Worm (Caenorhabditis elegans) whole organism, L1 larva: ENCODE results near the gene sid-1.

Experiments
- F16B12.6 ChIP-seq: fragments of 150-350 bp; optimal IDR thresholded peaks from 2 replicates; lab custom pipeline; 2014; ENCODE audit warnings: missing biosample characterization, missing genetic modification characterization
- Y116A8C.19 ChIP-seq: sonication (generic microtip); optimal IDR thresholded peaks from 2 replicates; lab custom pipeline; 2016; ENCODE audit warnings: missing compliant biosample characterization, missing genetic modification characterization, borderline replicate concordance
- aha-1 ChIP-seq: fragments of 150-350 bp; optimal IDR thresholded peaks from 2 replicates; lab custom pipeline; 2014; ENCODE audit warnings: missing biosample characterization, missing genetic modification characterization
- alr-1 ChIP-seq: fragments of 200-800 bp; sonication (Bioruptor generic); optimal IDR thresholded peaks from 2 replicates; lab custom pipeline; 2018; ENCODE audit warnings: borderline replicate concordance, mild to moderate bottlenecking, missing genetic modification characterization, missing compliant biosample characterization
- ama-1 ChIP-seq: fragments of 150-350 bp; optimal IDR thresholded peaks from 2 replicates; lab custom pipeline; 2014
- ceh-63 ChIP-seq: fragments of 200-800 bp; sonication (Bioruptor generic); optimal IDR thresholded peaks from 2 replicates; lab custom pipeline; 2018; ENCODE audit warnings: mild to moderate bottlenecking, missing genetic modification characterization, missing compliant biosample characterization
- ceh-88 ChIP-seq: fragments of 200-800 bp; sonication (Bioruptor generic); IDR thresholded peaks from 2 replicates; pipeline ENCODE4 v1.3.6; 2022; ENCODE audit warnings: missing genetic modification characterization, missing compliant biosample characterization
- ceh-90 ChIP-seq: sonication (generic microtip); optimal IDR thresholded peaks from 2 replicates; lab custom pipeline; 2016; ENCODE audit warnings: missing genetic modification characterization, missing compliant biosample characterization
- dpl-1 ChIP-seq, 3 experiments: fragments of 150-350 bp in 2 of 3; sonication (generic microtip) in 1 of 3; optimal IDR thresholded peaks; 2 replicates each; lab custom pipeline; 2014 to 2017; ENCODE audit warnings: missing biosample characterization in 3 of 3, missing genetic modification characterization in 3 of 3, missing genetic modification reagents in 3 of 3
- efl-1 ChIP-seq, 4 experiments: fragments of 150-350 bp; optimal IDR thresholded peaks in 3 of 4; peaks in 1 of 4; 1 replicate in 1 of 4; 2 replicates in 3 of 4; lab custom pipeline; 2014; ENCODE audit warnings: missing biosample characterization in 2 of 4, missing genetic modification characterization in 2 of 4, missing genetic modification reagents in 2 of 4
- egl-27 ChIP-seq, 2 experiments: fragments of 150-350 bp in 1 of 2; sonication (generic microtip); optimal IDR thresholded peaks; 3 replicates each; lab custom pipeline; 2017 to 2018; ENCODE audit warnings: missing biosample characterization in 2 of 2, missing genetic modification characterization in 2 of 2, missing genetic modification reagents in 2 of 2
- elt-2 ChIP-seq: sonication (generic microtip); optimal IDR thresholded peaks from 2 replicates; lab custom pipeline; 2016; ENCODE audit warnings: missing genetic modification characterization, mild to moderate bottlenecking, inconsistent platforms, missing compliant biosample characterization, missing genetic modification reagents
- elt-3 ChIP-seq, 6 experiments: fragments of 150-350 bp in 1 of 6; sonication (generic microtip); optimal IDR thresholded peaks; 2 replicates each; lab custom pipeline; 2017 to 2018; ENCODE audit warnings: missing biosample characterization in 6 of 6, missing genetic modification characterization in 6 of 6, inconsistent platforms in 1 of 6
- fkh-8 ChIP-seq: sonication (generic microtip); optimal IDR thresholded peaks from 2 replicates; lab custom pipeline; 2016; ENCODE audit warnings: mild to moderate bottlenecking, missing genetic modification characterization, missing compliant biosample characterization
- fos-1 ChIP-seq: fragments of 150-350 bp; optimal IDR thresholded peaks from 2 replicates; lab custom pipeline; 2014; ENCODE audit warnings: missing biosample characterization, missing genetic modification characterization
- hlh-4 ChIP-seq: sonication (generic microtip); optimal IDR thresholded peaks from 2 replicates; lab custom pipeline; 2016; ENCODE audit warnings: mild to moderate bottlenecking, missing genetic modification characterization, missing compliant biosample characterization
- irx-1 ChIP-seq: sonication (generic microtip); optimal IDR thresholded peaks from 2 replicates; lab custom pipeline; 2016; ENCODE audit warnings: missing genetic modification characterization, missing compliant biosample characterization
- lin-15B ChIP-seq: fragments of 150-350 bp; sonication (generic microtip); optimal IDR thresholded peaks from 3 replicates; lab custom pipeline; 2014; ENCODE audit warnings: missing biosample characterization, missing genetic modification characterization
- lin-35 ChIP-seq, 2 experiments: fragments of 150-350 bp; optimal IDR thresholded peaks; 2 replicates each; lab custom pipeline; 2014; ENCODE audit warnings: missing biosample characterization in 2 of 2, missing genetic modification characterization in 2 of 2, missing genetic modification reagents in 2 of 2
- lin-39 ChIP-seq: fragments of 150-350 bp; optimal IDR thresholded peaks from 2 replicates; lab custom pipeline; 2014; ENCODE audit warnings: missing biosample characterization, missing genetic modification reagents, missing genetic modification characterization
- lir-3 ChIP-seq: sonication (generic microtip); optimal IDR thresholded peaks from 2 replicates; lab custom pipeline; 2016; ENCODE audit warnings: mild to moderate bottlenecking, missing genetic modification characterization, moderate library complexity, missing compliant biosample characterization; ENCODE audit not compliant: poor library complexity
- lsy-2 ChIP-seq, 2 experiments: fragments of 150-350 bp; optimal IDR thresholded peaks; 2 replicates each; lab custom pipeline; 2014; ENCODE audit warnings: missing biosample characterization in 2 of 2, missing genetic modification characterization in 2 of 2
- mef-2 ChIP-seq: fragments of 150-350 bp; optimal IDR thresholded peaks from 2 replicates; lab custom pipeline; 2014; ENCODE audit warnings: missing biosample characterization, missing genetic modification characterization
- nhr-12 ChIP-seq: sonication (generic microtip); optimal IDR thresholded peaks from 2 replicates; lab custom pipeline; 2017; ENCODE audit warnings: missing biosample characterization, missing genetic modification characterization
- nhr-19 ChIP-seq: fragments of 200-800 bp; sonication (Bioruptor generic); conservative IDR thresholded peaks from 2 replicates; pipeline ENCODE4 v1.3.6; 2022; ENCODE audit warnings: missing genetic modification characterization, missing compliant biosample characterization
- nhr-20 ChIP-seq: sonication (generic microtip); optimal IDR thresholded peaks from 2 replicates; lab custom pipeline; 2016; ENCODE audit warnings: mild to moderate bottlenecking, missing genetic modification characterization, missing compliant biosample characterization
- nhr-237 ChIP-seq: fragments of 150-350 bp; optimal IDR thresholded peaks from 2 replicates; lab custom pipeline; 2014; ENCODE audit warnings: missing biosample characterization, missing genetic modification characterization
- nhr-77 ChIP-seq: fragments of 150-350 bp; optimal IDR thresholded peaks from 2 replicates; lab custom pipeline; 2014; ENCODE audit warnings: missing biosample characterization, missing genetic modification characterization
- nhr-90 ChIP-seq: sonication (generic microtip); optimal IDR thresholded peaks from 2 replicates; lab custom pipeline; 2016; ENCODE audit warnings: mild to moderate bottlenecking, missing genetic modification characterization, missing compliant biosample characterization; ENCODE audit not compliant: poor library complexity
- pag-3 ChIP-seq: sonication (generic microtip); optimal IDR thresholded peaks from 2 replicates; lab custom pipeline; 2017; ENCODE audit warnings: missing genetic modification characterization, mild to moderate bottlenecking, missing compliant biosample characterization, antibody characterized with exemption, borderline replicate concordance; ENCODE audit not compliant: insufficient read depth
- pax-3 ChIP-seq: fragments of 200-800 bp; sonication (Bioruptor generic); optimal IDR thresholded peaks from 2 replicates; lab custom pipeline; 2018; ENCODE audit warnings: mild to moderate bottlenecking, missing genetic modification characterization, moderate library complexity, missing compliant biosample characterization
- pqm-1 ChIP-seq: sonication (generic microtip); optimal IDR thresholded peaks from 3 replicates; lab custom pipeline; 2017; ENCODE audit warnings: missing biosample characterization, missing genetic modification characterization
- rnt-1 ChIP-seq: sonication (generic microtip); optimal IDR thresholded peaks from 2 replicates; lab custom pipeline; 2016; ENCODE audit warnings: mild to moderate bottlenecking, missing genetic modification characterization, moderate library complexity, missing compliant biosample characterization
- skn-1 ChIP-seq: fragments of 150-350 bp; optimal IDR thresholded peaks from 2 replicates; lab custom pipeline; 2014; ENCODE audit warnings: missing biosample characterization, missing genetic modification characterization
- snpc-4 ChIP-seq: fragments of 150-350 bp; optimal IDR thresholded peaks from 2 replicates; lab custom pipeline; 2014; ENCODE audit warnings: missing biosample characterization, missing genetic modification characterization
- swsn-7 ChIP-seq: sonication (generic microtip); optimal IDR thresholded peaks from 2 replicates; lab custom pipeline; 2016; ENCODE audit warnings: missing genetic modification characterization, missing compliant biosample characterization
- xbp-1 ChIP-seq: sonication (generic microtip); optimal IDR thresholded peaks from 2 replicates; lab custom pipeline; 2016; ENCODE audit warnings: missing genetic modification characterization, missing compliant biosample characterization
- ztf-11 ChIP-seq, 2 experiments: sonication (generic microtip); optimal IDR thresholded peaks; 2 replicates each; lab custom pipeline; 2016 to 2017; ENCODE audit warnings: missing genetic modification characterization in 2 of 2, missing biosample characterization in 1 of 2, missing compliant biosample characterization in 1 of 2
- ztf-4 ChIP-seq: fragments of 150-350 bp; optimal IDR thresholded peaks from 2 replicates; lab custom pipeline; 2014; ENCODE audit warnings: missing biosample characterization, missing genetic modification characterization

Gene sid-1

ce11 chrV:5158302-5158701 lies 38.5 kb downstream of the sid-1 start, which contains the start of gene abu-15:
TSS of gene abu-15 (plus strand) at chrV:5158602.
- TF ChIP-seq ceh-90 (tag; lab: Kevin White, UChicago) (no peak), lsy-2 (tag; optimal IDR thresholded peaks at IDR 0.05; lab: Kevin White, UChicago) (no peak), elt-2 (tag; lab: Kevin White, UChicago) (no peak), fos-1 (no peak), lin-35 (GFP tag; optimal IDR thresholded peaks at IDR 0.05; lab: Kevin White, UChicago) (no peak), lin-39 (no peak), Y116A8C.19 (no peak), irx-1 (tag; lab: Kevin White, UChicago) (no peak), F16B12.6 (tag; lab: Kevin White, UChicago) (no peak), pag-3 (tag; lab: Kevin White, UChicago) (no peak), pax-3 (tag; lab: Kevin White, UChicago) (no peak), aha-1 (tag; lab: Kevin White, UChicago) (no peak), ztf-4 (tag; lab: Kevin White, UChicago) (no peak), ztf-11 (tag; optimal IDR thresholded peaks at IDR 0.05; lab: Kevin White, UChicago) (no peak), nhr-19 (no peak), dpl-1 (GFP tag; optimal IDR thresholded peaks at IDR 0.05; lab: Kevin White, UChicago) (no peak), hlh-4 (no peak), mef-2 (tag; lab: Kevin White, UChicago) (no peak), alr-1 (tag; lab: Kevin White, UChicago) (no peak), nhr-237 (tag; lab: Kevin White, UChicago) (no peak)

ce11 chrV:5161792-5162191 lies 42.0 kb downstream of the sid-1 start, which contains the start of gene abu-6:
TSS of gene abu-6 (minus strand) at chrV:5161892.
- TF ChIP-seq lsy-2 (tag; optimal IDR thresholded peaks at IDR 0.05; lab: Kevin White, UChicago) (no peak), nhr-237 (tag; lab: Kevin White, UChicago) (no peak), ceh-63 (GFP tag; lab: Kevin White, UChicago) (no peak), nhr-12 (tag; lab: Kevin White, UChicago) (no peak), aha-1 (tag; lab: Kevin White, UChicago) (no peak), lin-15B (tag; lab: Kevin White, UChicago) (no peak), nhr-20 (tag; lab: Kevin White, UChicago) (no peak), lir-3 (tag; lab: Kevin White, UChicago) (no peak), pqm-1 (tag; lab: Kevin White, UChicago) (no peak), ama-1 (no peak), F16B12.6 (tag; lab: Kevin White, UChicago) (no peak), skn-1 (no peak), ztf-4 (tag; lab: Kevin White, UChicago) (no peak), nhr-90 (no peak), snpc-4 (no peak), egl-27 (tag; optimal IDR thresholded peaks at IDR 0.05; lab: Kevin White, UChicago) (no peak)

DNA sequence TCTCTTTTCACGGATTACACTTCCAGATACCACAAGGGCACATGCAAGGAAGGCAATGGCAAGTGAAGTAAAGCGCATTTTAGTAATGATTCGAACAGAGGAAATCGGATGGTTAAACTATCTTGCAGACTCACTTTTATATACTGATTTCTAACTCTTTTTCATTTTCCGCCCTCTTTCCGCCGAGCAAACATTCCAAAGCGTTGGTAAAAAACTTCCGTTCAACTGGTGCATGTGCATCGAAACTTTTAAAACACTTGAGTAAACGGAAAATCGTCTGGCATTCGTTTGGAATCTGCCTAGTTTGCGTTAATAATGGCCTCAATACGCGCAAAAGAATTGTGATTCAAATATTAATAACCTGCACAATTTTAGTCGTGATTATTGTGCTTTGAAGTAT lies 44.9 kb downstream of the sid-1 start, which contains the start of gene abu-7:
abu-7 (minus strand) TSS at position 101 of the 400 bp plus-strand sequence.
- TF ChIP-seq swsn-7 (tag; lab: Kevin White, UChicago): no peak
- TF ChIP-seq elt-2 (tag; lab: Kevin White, UChicago): no peak
- TF ChIP-seq nhr-77 (tag; lab: Kevin White, UChicago): no peak
- no peak for TF ChIP-seq fkh-8
- TF ChIP-seq ceh-88 (GFP tag; lab: Robert Waterston, UW): no peak
- no peak for TF ChIP-seq rnt-1
- TF ChIP-seq nhr-90: no peak

- TF ChIP-seq xbp-1 (tag; lab: Kevin White, UChicago): no peak
- TF ChIP-seq elt-3 (tag; optimal IDR thresholded peaks at IDR 0.05; lab: Kevin White, UChicago): no peak
- no peak for TF ChIP-seq nhr-90
- no peak for TF ChIP-seq efl-1 (optimal IDR thresholded peaks at IDR 0.05; lab: Kevin White, UChicago)
- peak in 1 of 2 experiments; percentile 70 for TF ChIP-seq efl-1 (GFP tag; optimal IDR thresholded peaks at IDR 0.05 in 1 of 2; lab: Kevin White, UChicago)
- TF ChIP-seq, all 84 proteins: peak for 1
Measured at ce11 chrV:5165426-5165825, 45.7 kb downstream of the sid-1 start, which contains the start of gene srw-140. TSS of gene srw-140 (plus strand) at chrV:5165726.
